Fruit fly (Drosophila melanogaster) whole organism, embryonic: ENCODE results near the gene CG4991.

Source experiments
- CG10147 ChIP-seq: fragments of 200-800 bp; sonication (Bioruptor generic); optimal IDR thresholded peaks from 2 replicates; lab custom pipeline; 2019; ENCODE audit warnings: missing biosample characterization, mild to moderate bottlenecking, missing genetic modification characterization, moderate library complexity
- CG10209 ChIP-seq: fragments of 200-800 bp; sonication (Bioruptor generic); optimal IDR thresholded peaks from 3 replicates; lab custom pipeline; 2017; ENCODE audit warnings: missing biosample characterization, mild to moderate bottlenecking, missing genetic modification characterization, missing genetic modification reagents
- CG11456 ChIP-seq: fragments of 200-800 bp; sonication (Bioruptor generic); IDR thresholded peaks from 3 replicates; pipeline ENCODE4 v1.3.6; 2022; ENCODE audit warnings: missing biosample characterization, missing genetic modification characterization
- CG11560 ChIP-seq: fragments of 200-800 bp; sonication (Bioruptor generic); IDR thresholded peaks from 3 replicates; pipeline ENCODE4 v1.3.6; 2022; ENCODE audit warnings: missing biosample characterization, missing genetic modification characterization
- CG1529 ChIP-seq: fragments of 200-800 bp; sonication (Bioruptor generic); optimal IDR thresholded peaks from 3 replicates; lab custom pipeline; 2018; ENCODE audit warnings: missing biosample characterization, missing genetic modification characterization
- CG15601 ChIP-seq: fragments of 200-800 bp; sonication (Bioruptor generic); optimal IDR thresholded peaks from 3 replicates; lab custom pipeline; 2019; ENCODE audit warnings: missing biosample characterization, mild to moderate bottlenecking, missing genetic modification characterization, moderate library complexity
- CG1603 ChIP-seq: fragments of 200-800 bp; sonication (Bioruptor generic); optimal IDR thresholded peaks from 2 replicates; lab custom pipeline; 2019; ENCODE audit warnings: missing biosample characterization, mild to moderate bottlenecking, missing genetic modification characterization, moderate library complexity
- CG17802 ChIP-seq: fragments of 200-800 bp; sonication (Bioruptor generic); optimal IDR thresholded peaks from 2 replicates; lab custom pipeline; 2018; ENCODE audit warnings: missing biosample characterization, mild to moderate bottlenecking, missing genetic modification characterization, moderate library complexity
- CG17912 ChIP-seq: fragments of 200-800 bp; sonication (Bioruptor generic); optimal IDR thresholded peaks from 2 replicates; lab custom pipeline; 2018; ENCODE audit warnings: missing biosample characterization, mild to moderate bottlenecking, missing genetic modification characterization
- CG18011 ChIP-seq: fragments of 200-800 bp; sonication (Bioruptor generic); optimal IDR thresholded peaks from 2 replicates; lab custom pipeline; 2017; ENCODE audit warnings: missing biosample characterization, missing genetic modification characterization, mild to moderate bottlenecking, moderate library complexity, missing genotype
- CG2678 ChIP-seq: fragments of 200-800 bp; sonication (Bioruptor generic); optimal IDR thresholded peaks from 3 replicates; lab custom pipeline; 2019; ENCODE audit warnings: missing biosample characterization, mild to moderate bottlenecking, missing genetic modification characterization, moderate library complexity
- CG30431 ChIP-seq: fragments of 200-800 bp; sonication (Bioruptor generic); optimal IDR thresholded peaks from 2 replicates; lab custom pipeline; 2017; ENCODE audit warnings: missing biosample characterization, missing genetic modification characterization
- CG32767 ChIP-seq: fragments of 200-800 bp; sonication (Bioruptor generic); IDR thresholded peaks from 2 replicates; pipeline ENCODE4 v1.3.6; 2022; ENCODE audit warnings: missing biosample characterization, missing genetic modification characterization
- CG33213 ChIP-seq: fragments of 200-800 bp; sonication (Bioruptor generic); optimal IDR thresholded peaks from 3 replicates; lab custom pipeline; 2016; ENCODE audit warnings: missing biosample characterization, missing genetic modification characterization
- CG4282 ChIP-seq: fragments of 200-800 bp; sonication (Bioruptor generic); optimal IDR thresholded peaks from 2 replicates; lab custom pipeline; 2016; ENCODE audit warnings: missing biosample characterization, missing genetic modification characterization
- CG6654 ChIP-seq: fragments of 200-800 bp; sonication (Bioruptor generic); optimal IDR thresholded peaks from 2 replicates; lab custom pipeline; 2017; ENCODE audit warnings: missing biosample characterization, mild to moderate bottlenecking, missing genetic modification characterization
- CG6689 ChIP-seq: fragments of 200-800 bp; sonication (Bioruptor generic); IDR thresholded peaks from 2 replicates; pipeline ENCODE4 v1.3.6; 2022; ENCODE audit warnings: missing biosample characterization, missing genetic modification characterization
- CG7357 ChIP-seq: fragments of 200-800 bp; sonication (Bioruptor generic); IDR thresholded peaks from 3 replicates; pipeline ENCODE4 v1.3.6; 2022; ENCODE audit warnings: missing biosample characterization, missing genetic modification characterization
- CrebB ChIP-seq: fragments of 200-800 bp; sonication (Bioruptor generic); optimal IDR thresholded peaks from 3 replicates; lab custom pipeline; 2018; ENCODE audit warnings: missing biosample characterization, mild to moderate bottlenecking, missing genetic modification characterization
- Dref ChIP-seq: fragments of 200-800 bp; sonication (Bioruptor generic); IDR thresholded peaks from 2 replicates; pipeline ENCODE4 v1.3.6; 2022; ENCODE audit warnings: missing biosample characterization, missing genetic modification characterization
- ERR ChIP-seq: fragments of 200-800 bp; sonication (Bioruptor generic); optimal IDR thresholded peaks from 2 replicates; lab custom pipeline; 2016; ENCODE audit warnings: missing biosample characterization, missing genetic modification characterization
- H15 ChIP-seq: fragments of 200-800 bp; sonication (Bioruptor generic); IDR thresholded peaks from 3 replicates; pipeline ENCODE4 v1.3.6; 2022; ENCODE audit warnings: missing biosample characterization, missing genetic modification characterization
- HLH54F ChIP-seq: fragments of 200-800 bp; sonication (Bioruptor generic); optimal IDR thresholded peaks from 3 replicates; lab custom pipeline; 2016; ENCODE audit warnings: missing biosample characterization, missing genetic modification characterization
- HmgD ChIP-seq: fragments of 200-800 bp; sonication (Bioruptor generic); optimal IDR thresholded peaks from 3 replicates; lab custom pipeline; 2016; ENCODE audit warnings: missing biosample characterization, missing genetic modification characterization
- Meics ChIP-seq: fragments of 200-800 bp; sonication (Bioruptor generic); optimal IDR thresholded peaks from 2 replicates; lab custom pipeline; 2017; ENCODE audit warnings: missing biosample characterization, mild to moderate bottlenecking, missing genetic modification characterization
- NFAT ChIP-seq: fragments of 200-800 bp; sonication (Bioruptor generic); IDR thresholded peaks from 2 replicates; pipeline ENCODE4 v1.3.6; 2022; ENCODE audit warnings: missing biosample characterization, missing genetic modification characterization
- NK7.1 ChIP-seq: fragments of 200-800 bp; sonication (Bioruptor generic); optimal IDR thresholded peaks from 3 replicates; lab custom pipeline; 2016; ENCODE audit warnings: missing biosample characterization, missing genetic modification characterization
- Opbp ChIP-seq: fragments of 200-800 bp; sonication (Bioruptor generic); IDR thresholded peaks from 3 replicates; pipeline ENCODE4 v1.3.6; 2022; ENCODE audit warnings: missing biosample characterization, missing genetic modification characterization; ENCODE audit not compliant: partially characterized antibody
- Optix ChIP-seq: fragments of 200-800 bp; sonication (Bioruptor generic); IDR thresholded peaks from 3 replicates; pipeline ENCODE4 v1.3.6; 2022; ENCODE audit warnings: missing biosample characterization, missing genetic modification characterization
- Six4 ChIP-seq: fragments of 200-800 bp; sonication (Bioruptor generic); optimal IDR thresholded peaks from 2 replicates; lab custom pipeline; 2016; ENCODE audit warnings: missing biosample characterization, missing genetic modification characterization
- Sry-δ ChIP-seq: fragments of 200-800 bp; sonication (Bioruptor generic); optimal IDR thresholded peaks from 2 replicates; lab custom pipeline; 2016; ENCODE audit warnings: missing biosample characterization, missing genetic modification characterization
- ase ChIP-seq: fragments of 200-800 bp; sonication (Bioruptor generic); IDR thresholded peaks from 3 replicates; pipeline ENCODE4 v1.3.6; 2022; ENCODE audit warnings: missing biosample characterization, missing genetic modification characterization
- btn ChIP-seq: fragments of 200-800 bp; sonication (Bioruptor generic); optimal IDR thresholded peaks from 2 replicates; lab custom pipeline; 2016; ENCODE audit warnings: missing biosample characterization, missing genetic modification characterization
- caup ChIP-seq: fragments of 200-800 bp; sonication (Bioruptor generic); optimal IDR thresholded peaks from 3 replicates; lab custom pipeline; 2017; ENCODE audit warnings: missing biosample characterization, mild to moderate bottlenecking, missing genetic modification characterization, moderate library complexity; ENCODE audit not compliant: severe bottlenecking
- chif ChIP-seq, 2 experiments: fragments of 200-800 bp; sonication (Bioruptor generic); optimal IDR thresholded peaks; 3 replicates each; lab custom pipeline; 2016; ENCODE audit warnings: missing biosample characterization in 2 of 2, missing genetic modification characterization in 2 of 2
- chn ChIP-seq: fragments of 200-800 bp; sonication (Bioruptor generic); optimal IDR thresholded peaks from 2 replicates; lab custom pipeline; 2016; ENCODE audit warnings: missing biosample characterization, missing genetic modification characterization
- ci ChIP-seq: fragments of 200-800 bp; sonication (Bioruptor generic); IDR thresholded peaks from 3 replicates; pipeline ENCODE4 v1.3.6; 2022; ENCODE audit warnings: missing biosample characterization, missing genetic modification characterization
- da ChIP-seq: fragments of 200-800 bp; sonication (Bioruptor generic); optimal IDR thresholded peaks from 2 replicates; lab custom pipeline; 2016; ENCODE audit warnings: missing biosample characterization, missing genetic modification characterization
- exex ChIP-seq: fragments of 200-800 bp; sonication (Bioruptor generic); optimal IDR thresholded peaks from 4 replicates; lab custom pipeline; 2018; ENCODE audit warnings: missing biosample characterization, mild to moderate bottlenecking, missing genetic modification characterization, moderate library complexity
- jumu ChIP-seq: fragments of 200-800 bp; sonication (Bioruptor generic); optimal IDR thresholded peaks from 3 replicates; lab custom pipeline; 2016; ENCODE audit warnings: missing biosample characterization, missing genetic modification characterization
- kay ChIP-seq: fragments of 200-800 bp; sonication (Bioruptor generic); optimal IDR thresholded peaks from 2 replicates; lab custom pipeline; 2016; ENCODE audit warnings: missing biosample characterization, missing genetic modification characterization
- kni ChIP-seq: fragments of 200-800 bp; sonication (Bioruptor generic); optimal IDR thresholded peaks from 3 replicates; lab custom pipeline; 2017; ENCODE audit warnings: mild to moderate bottlenecking, missing biosample characterization, missing genetic modification reagents, missing genetic modification characterization
- lab ChIP-seq: fragments of 200-800 bp; sonication (Bioruptor generic); optimal IDR thresholded peaks from 3 replicates; lab custom pipeline; 2017; ENCODE audit warnings: missing biosample characterization, missing genetic modification characterization, mild to moderate bottlenecking, moderate library complexity, missing genetic modification reagents
- lmd ChIP-seq: fragments of 200-800 bp; sonication (Bioruptor generic); IDR thresholded peaks from 2 replicates; pipeline ENCODE4 v1.3.6; 2022; ENCODE audit warnings: missing biosample characterization, missing genetic modification characterization
- pnt ChIP-seq: fragments of 200-800 bp; sonication (Bioruptor generic); optimal IDR thresholded peaks from 3 replicates; lab custom pipeline; 2016; ENCODE audit warnings: missing biosample characterization, missing genetic modification characterization
- pzg ChIP-seq: fragments of 200-800 bp; sonication (Bioruptor generic); optimal IDR thresholded peaks from 3 replicates; lab custom pipeline; 2018; ENCODE audit warnings: missing biosample characterization, mild to moderate bottlenecking, missing genetic modification characterization, moderate library complexity
- sug ChIP-seq: fragments of 200-800 bp; optimal IDR thresholded peaks from 2 replicates; lab custom pipeline; 2019; ENCODE audit warnings: missing biosample characterization, mild to moderate bottlenecking, missing genetic modification characterization, moderate library complexity
- vnd ChIP-seq: fragments of 200-800 bp; sonication (Bioruptor generic); IDR thresholded peaks from 3 replicates; pipeline ENCODE4 v1.3.6; 2022; ENCODE audit warnings: missing biosample characterization, missing genetic modification characterization; ENCODE audit not compliant: partially characterized antibody
- wek ChIP-seq: fragments of 200-800 bp; sonication (Bioruptor generic); optimal IDR thresholded peaks from 3 replicates; lab custom pipeline; 2018; ENCODE audit warnings: missing biosample characterization, mild to moderate bottlenecking, missing genetic modification characterization, moderate library complexity

The CG4991 gene

DNA sequence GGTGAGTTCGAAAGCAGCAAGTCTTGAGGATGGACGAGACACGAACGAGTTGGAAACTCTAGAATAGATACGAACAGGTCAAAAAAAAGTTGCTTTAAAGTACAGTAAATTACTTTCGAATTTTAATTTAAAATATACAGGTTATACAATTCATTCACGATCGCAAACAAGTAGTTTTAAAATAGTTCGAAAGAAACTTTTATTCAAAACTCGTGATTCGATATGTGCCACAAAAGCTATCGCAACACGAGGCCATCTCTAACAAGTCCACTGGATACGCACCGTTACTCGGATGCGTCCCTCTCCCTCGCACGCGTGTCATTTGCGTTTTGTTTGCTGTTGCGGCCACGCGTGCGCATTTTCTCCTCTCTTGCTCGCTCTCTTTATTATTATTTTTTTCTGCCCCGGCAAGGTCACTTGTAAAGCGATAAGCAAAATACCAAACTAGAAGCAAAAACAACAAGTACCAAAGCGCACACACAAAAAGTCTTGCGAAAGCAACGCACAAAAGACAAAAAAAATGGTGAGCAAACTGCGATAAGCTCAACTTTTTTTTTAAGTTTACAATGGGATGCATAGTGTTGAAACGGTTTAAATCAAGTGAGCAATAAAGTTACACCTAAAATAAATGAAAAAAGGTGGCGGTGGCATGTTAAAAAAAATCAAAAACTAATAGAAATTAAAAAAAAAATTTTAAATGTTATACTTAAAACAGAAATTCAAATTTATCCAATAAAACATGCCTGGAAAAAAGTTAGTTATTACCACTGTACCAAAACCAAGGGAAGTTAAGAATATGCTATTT, 33.6 kb downstream of the CG4991 start (continued):
- TF ChIP-seq ci (peak; percentile 73), Dref (no peak), CG1529 (GFP tag; lab: Kevin White, UChicago) (no peak), CG11560 (tag; lab: Robert Waterston, UW) (no peak), da (GFP tag; lab: Kevin White, UChicago) (no peak), Six4 (GFP tag; lab: Kevin White, UChicago) (peak; percentile 4), vnd (GFP tag; lab: Robert Waterston, UW) (peak; percentile 92), lmd (GFP tag; lab: Robert Waterston, UW) (peak; percentile 80), CG4282 (GFP tag; lab: Kevin White, UChicago) (no peak), CG33213 (no peak), HLH54F (GFP tag; lab: Kevin White, UChicago) (peak; percentile 1), CG30431 (GFP tag; lab: Kevin White, UChicago) (no peak), CG17912 (GFP tag; lab: Kevin White, UChicago) (no peak), H15 (GFP tag; lab: Robert Waterston, UW) (0 out of 3 replicates have a peak, but pooled peaks have one; percentile 30), exex (peak; percentile 62), pzg (GFP tag; lab: Kevin White, UChicago) (peak; percentile 8), CG10209 (GFP tag; lab: Kevin White, UChicago) (peak; percentile 65), CG32767 (peak; percentile 44; the same call in 1 of the 2 replicates), ase (GFP tag; lab: Robert Waterston, UW) (peak; percentile 58; the same call in 1 of the 3 replicates), CG17802 (tag; lab: Kevin White, UChicago) (no peak), NK7.1 (GFP tag; lab: Kevin White, UChicago) (no peak), sug (peak; percentile 60), NFAT (GFP tag; lab: Robert Waterston, UW) (peak; percentile 16; the same call in 1 of the 2 replicates), CG18011 (GFP tag; lab: Kevin White, UChicago) (no peak), Optix (GFP tag; lab: Robert Waterston, UW) (peak; percentile 35; the same call in 1 of the 3 replicates), CG6689 (GFP tag; lab: Robert Waterston, UW) (peak; percentile 68), jumu (peak; percentile 34), chif (GFP tag; optimal IDR thresholded peaks at IDR 0.05; lab: Kevin White, UChicago) (peak; percentile 17 to 43), Meics (peak; percentile 81), wek (GFP tag; lab: Kevin White, UChicago) (no peak), kay (peak; percentile 6), CG7357 (GFP tag; lab: Robert Waterston, UW) (peak; percentile 26; the same call in 2 of the 3 replicates), CG2678 (peak; percentile 89), CG10147 (GFP tag; lab: Kevin White, UChicago) (peak; percentile 72), Sry-δ (peak; percentile 87), caup (peak; percentile 60), CG6654 (GFP tag; lab: Kevin White, UChicago) (peak; percentile 40), btn (GFP tag; lab: Kevin White, UChicago) (no peak), CG11456 (peak; percentile 68; the same call in 2 of the 3 replicates), chn (peak; percentile 34), HmgD (no peak), CrebB (tag; lab: Kevin White, UChicago) (no peak), CG15601 (tag; lab: Kevin White, UChicago) (peak; percentile 12), pnt (GFP tag; lab: Kevin White, UChicago) (peak; percentile 36), Opbp (GFP tag; lab: Robert Waterston, UW) (peak; percentile 87), lab (GFP tag; lab: Kevin White, UChicago) (peak; percentile 87), ERR (GFP tag; lab: Kevin White, UChicago) (peak; percentile 39), kni (GFP tag; lab: Kevin White, UChicago) (peak; percentile 69), CG1603 (tag; lab: Kevin White, UChicago) (peak; percentile 33)
